Fruit fly (Drosophila melanogaster): ENCODE results near the gene Ald1.
A peak's percentile ranks its signal among the peaks of the same experiment; 100 is the strongest.

Ald1 gene

DNA sequence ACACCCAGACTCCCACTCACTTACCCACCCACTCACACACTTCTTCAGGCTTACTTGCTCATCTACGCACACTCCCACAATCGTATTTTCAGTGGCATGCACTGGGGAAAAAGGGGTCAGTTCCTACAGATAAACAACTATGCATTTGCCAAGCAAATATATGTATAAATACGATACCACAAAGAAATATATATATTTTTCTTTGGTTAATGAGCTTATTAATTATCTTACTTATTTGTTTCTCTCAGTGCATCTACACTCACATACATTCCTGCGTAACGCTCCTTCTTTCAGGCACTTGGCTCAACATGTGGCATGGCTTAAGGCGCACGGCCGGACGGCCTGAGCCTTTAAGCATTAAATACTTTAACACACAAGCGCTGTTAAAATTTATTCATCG lies 19.0 kb upstream of the Ald1 start (continued):
- TF ChIP-seq prd (optimal IDR thresholded peaks at IDR 0.05), result no peak
- TF ChIP-seq prd (GFP tag; IDR thresholded peaks at IDR 0.05), result peak; percentile 71
- no peak for TF ChIP-seq CG8290 (GFP tag; optimal IDR thresholded peaks at IDR 0.05)
- peak in 1 of 2 experiments; percentile 47 for TF ChIP-seq CG8290 (tag; optimal IDR thresholded peaks at IDR 0.05)
- TF ChIP-seq Fer2 (tag; optimal IDR thresholded peaks at IDR 0.05), result no peak
- TF ChIP-seq dmrt11E (tag; optimal IDR thresholded peaks at IDR 0.05), result no peak
- TF ChIP-seq CG15011 (GFP tag; optimal IDR thresholded peaks at IDR 0.05), result peak; percentile 41
- TF ChIP-seq odd (GFP tag; optimal IDR thresholded peaks at IDR 0.05), result no peak
- TF ChIP-seq crol (GFP tag; IDR thresholded peaks at IDR 0.05), result no peak
- TF ChIP-seq NC2β (GFP tag; optimal IDR thresholded peaks at IDR 0.05), result no peak
- no peak for TF ChIP-seq bigmax (GFP tag; optimal IDR thresholded peaks at IDR 0.05)
- TF ChIP-seq ranshi (GFP tag; IDR thresholded peaks at IDR 0.05), result peak; percentile 57; the same call in 1 of the 2 replicates
- peak; percentile 12; the same call in 1 of the 2 replicates for TF ChIP-seq Rx (GFP tag; IDR thresholded peaks at IDR 0.05)
- no peak for TF ChIP-seq CG11085 (GFP tag; IDR thresholded peaks at IDR 0.05)
- TF ChIP-seq CG9932 (GFP tag; IDR thresholded peaks at IDR 0.05), result peak; percentile 58
- TF ChIP-seq Nf-YA (GFP tag; IDR thresholded peaks at IDR 0.05), result peak; percentile 37; the same call in 1 of the 2 replicates
- no peak for TF ChIP-seq cato (GFP tag; optimal IDR thresholded peaks at IDR 0.05; ENCODE audit: borderline replicate concordance)
- TF ChIP-seq mld (GFP tag; IDR thresholded peaks at IDR 0.05; ENCODE audit: partially characterized antibody), result no peak
- TF ChIP-seq ro (GFP tag; IDR thresholded peaks at IDR 0.05), result no peak
- no peak for TF ChIP-seq nmo (GFP tag; optimal IDR thresholded peaks at IDR 0.05)
- no peak for TF ChIP-seq CG42726 (GFP tag; IDR thresholded peaks at IDR 0.05; ENCODE audit: partially characterized antibody)
- 0 out of 2 replicates have a peak, but pooled peaks have one; percentile 21 for TF ChIP-seq ssp (GFP tag; IDR thresholded peaks at IDR 0.05)
- TF ChIP-seq gem (tag; optimal IDR thresholded peaks at IDR 0.05), result peak; percentile 63
- no peak for TF ChIP-seq sc (optimal IDR thresholded peaks at IDR 0.05)
- no peak for TF ChIP-seq sc (GFP tag; optimal IDR thresholded peaks at IDR 0.05)
- TF ChIP-seq wor (GFP tag; IDR thresholded peaks at IDR 0.05), result 0 out of 2 replicates have a peak, but pooled peaks have one; percentile 14
- no peak for TF ChIP-seq crp (GFP tag; optimal IDR thresholded peaks at IDR 0.05)
- peak; percentile 1 for TF ChIP-seq CG18476 (GFP tag; optimal IDR thresholded peaks at IDR 0.05)
- peak; percentile 39 for TF ChIP-seq ATbp (GFP tag; optimal IDR thresholded peaks at IDR 0.05)
- no peak for TF ChIP-seq Nf-YB (GFP tag; optimal IDR thresholded peaks at IDR 0.05)
- TF ChIP-seq Adf1 (GFP tag; IDR thresholded peaks at IDR 0.05), result peak; percentile 17; the same call in 1 of the 2 replicates
- no peak for TF ChIP-seq oc (tag; optimal IDR thresholded peaks at IDR 0.05)
- TF ChIP-seq CG6683 (GFP tag; optimal IDR thresholded peaks at IDR 0.05), result no peak
- TF ChIP-seq CG3847 (GFP tag; IDR thresholded peaks at IDR 0.05), result no peak; the same call in 1 of the 2 replicates
- peak; percentile 51 for TF ChIP-seq HHEX (GFP tag; optimal IDR thresholded peaks at IDR 0.05)
- no peak for TF ChIP-seq CG11696 (GFP tag; IDR thresholded peaks at IDR 0.05)
- TF ChIP-seq repo (GFP tag; optimal IDR thresholded peaks at IDR 0.05), result no peak
- no peak for TF ChIP-seq CG4424 (GFP tag; optimal IDR thresholded peaks at IDR 0.05)
- no peak for TF ChIP-seq CG11723 (GFP tag; optimal IDR thresholded peaks at IDR 0.05)
- no peak for TF ChIP-seq ac (GFP tag; optimal IDR thresholded peaks at IDR 0.05)
- TF ChIP-seq otp (GFP tag; IDR thresholded peaks at IDR 0.05), result no peak
- TF ChIP-seq CG32767 (GFP tag; IDR thresholded peaks at IDR 0.05), result no peak
- TF ChIP-seq Dfd (GFP tag; optimal IDR thresholded peaks at IDR 0.05), result no peak
- peak; percentile 66 for TF ChIP-seq Ptx1 (GFP tag; IDR thresholded peaks at IDR 0.05)
- TF ChIP-seq CG6272 (GFP tag; IDR thresholded peaks at IDR 0.05), result no peak
- TF ChIP-seq klu (GFP tag; IDR thresholded peaks at IDR 0.05), result no peak
- TF ChIP-seq CG3407 (GFP tag; optimal IDR thresholded peaks at IDR 0.05), result no peak
- TF ChIP-seq Taf1 (GFP tag; IDR thresholded peaks at IDR 0.05), result no peak
- TF ChIP-seq z (GFP tag; IDR thresholded peaks at IDR 0.05), result no peak
- no peak for TF ChIP-seq Trl (optimal IDR thresholded peaks at IDR 0.05)
- no peak for TF ChIP-seq Trl (GFP tag; optimal IDR thresholded peaks at IDR 0.05)
- peak; percentile 49 for TF ChIP-seq Ada2b (GFP tag; IDR thresholded peaks at IDR 0.05)
- TF ChIP-seq Doc3 (GFP tag; IDR thresholded peaks at IDR 0.05; ENCODE audit: partially characterized antibody), result no peak
